Fruit fly (Drosophila melanogaster) S2 (cell line): ENCODE data around the gene CG3764.

Experiments used
- CG8478 ChIP-seq: fragments of >200 bp; optimal IDR thresholded peaks from 2 replicates; lab custom pipeline; 2018
- CTCF ChIP-seq, 2 experiments: fragments of >200 bp; optimal IDR thresholded peaks; 2 replicates each; lab custom pipeline; 2018

DNA sequence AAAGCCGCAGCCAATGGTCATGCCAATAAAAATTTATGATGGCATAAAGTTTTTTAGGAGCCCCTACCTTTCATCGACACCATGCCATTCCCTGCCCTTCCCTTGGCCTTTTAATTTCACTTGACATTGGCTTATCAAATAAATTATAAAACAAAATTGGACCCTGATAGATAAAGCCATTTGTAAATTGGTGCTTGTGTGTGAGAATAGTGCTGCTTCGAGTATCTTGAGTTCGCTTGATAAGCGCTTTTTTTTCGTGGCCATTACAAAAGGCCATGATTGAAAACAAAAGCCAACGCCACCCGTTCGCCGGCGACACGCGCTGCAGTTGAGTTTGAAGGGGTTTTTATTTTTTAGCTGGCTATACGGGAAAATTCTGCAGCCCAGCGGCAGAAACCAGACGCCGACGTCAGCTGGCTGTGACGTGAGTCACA lies 37.6 kb upstream of the CG3764 start:
- TF ChIP-seq CG8478 (no peak), CTCF (optimal IDR thresholded peaks at IDR 0.05; lab: Kevin White, UChicago) (no peak)
